Worm (Caenorhabditis elegans): ENCODE measurements around the gene E02C12.10.

DNA sequence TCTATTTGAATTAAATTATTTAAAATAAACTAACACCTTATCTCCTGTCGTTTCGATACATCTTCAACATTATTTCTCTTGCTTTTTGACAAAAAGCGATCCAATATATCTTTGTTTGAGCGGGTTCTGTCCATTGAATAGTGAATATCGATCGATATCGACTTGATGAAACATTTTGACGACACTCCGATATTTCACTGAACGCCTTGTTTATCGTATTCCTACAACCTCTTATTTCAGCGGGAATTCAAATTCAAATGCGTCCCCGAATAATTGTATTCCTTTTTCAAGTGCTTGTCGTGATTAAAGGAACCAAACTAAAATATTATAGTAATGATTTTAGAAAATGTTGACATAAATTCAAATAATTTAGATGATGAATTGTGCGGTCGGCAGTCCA lies 31.4 kb downstream of the E02C12.10 start, which contains the start of the genes K07B1.7 and try-5:
- TF ChIP-seq him-1 (tag; optimal IDR thresholded peaks at IDR 0.05), result no peak
- TF ChIP-seq dao-5 (tag; optimal IDR thresholded peaks at IDR 0.05), result no peak
- TF ChIP-seq W03F9.2 (tag; optimal IDR thresholded peaks at IDR 0.05), result no peak

Measured in whole organism, L4/young adult.